Worm (Caenorhabditis elegans): ENCODE results near the gene col-115.

ce11 chrIV:8005376-8005775 lies 16.9 kb downstream of the col-115 start:
- TF ChIP-seq nhr-27 (tag; optimal IDR thresholded peaks at IDR 0.05) (no peak), sptf-2 (GFP tag; optimal IDR thresholded peaks at IDR 0.05) (no peak), nfya-2 (GFP tag; IDR thresholded peaks at IDR 0.05) (no peak), ama-1 (optimal IDR thresholded peaks at IDR 0.05) (no peak), ama-1 (GFP tag; optimal IDR thresholded peaks at IDR 0.05) (no peak), mxl-1 (tag; optimal IDR thresholded peaks at IDR 0.05) (no peak), ceh-91 (GFP tag; IDR thresholded peaks at IDR 0.05) (no peak), nfya-1 (tag; optimal IDR thresholded peaks at IDR 0.05; ENCODE audit: borderline replicate concordance, insufficient read depth) (no peak), tlf-1 (GFP tag; optimal IDR thresholded peaks at IDR 0.05) (no peak), B0019.2 (GFP tag; conservative IDR thresholded peaks at IDR 0.05) (no peak), egl-18 (GFP tag; IDR thresholded peaks at IDR 0.05) (no peak), lin-40 (tag; optimal IDR thresholded peaks at IDR 0.05) (no peak)
